Worm (Caenorhabditis elegans) whole organism, L4 larva: ENCODE data around the gene suex-2.
A peak's percentile ranks its signal among the peaks of the same experiment; 100 is the strongest.

Experiments used
- F10B5.3 ChIP-seq: sonication (generic microtip); optimal IDR thresholded peaks from 2 replicates; lab custom pipeline; 2016; ENCODE audit warnings: mild to moderate bottlenecking, missing genetic modification characterization, missing compliant biosample characterization
- F26F4.8 ChIP-seq: fragments of 200-800 bp; sonication (Bioruptor generic); conservative IDR thresholded peaks from 2 replicates; pipeline ENCODE4 v1.3.6; 2022; ENCODE audit warnings: missing genetic modification characterization, missing compliant biosample characterization
- R02D3.7 ChIP-seq: fragments of 150-350 bp; sonication (generic microtip); optimal IDR thresholded peaks from 3 replicates; lab custom pipeline; 2014; ENCODE audit warnings: missing biosample characterization, missing genetic modification characterization
- T20F7.1 ChIP-seq: fragments of 200-800 bp; sonication (Bioruptor generic); optimal IDR thresholded peaks from 2 replicates; lab custom pipeline; 2018; ENCODE audit warnings: mild to moderate bottlenecking, missing genetic modification characterization, missing compliant biosample characterization
- ZK337.2 ChIP-seq: fragments of 200-800 bp; sonication (Bioruptor generic); IDR thresholded peaks from 2 replicates; pipeline ENCODE4 v1.3.6; 2022; ENCODE audit warnings: missing genetic modification reagents, missing genetic modification characterization, missing compliant biosample characterization
- ZK546.5 ChIP-seq, 2 experiments: sonication (generic microtip); optimal IDR thresholded peaks; 2 replicates each; lab custom pipeline; 2017; ENCODE audit warnings: missing biosample characterization in 2 of 2, missing genetic modification characterization in 2 of 2
- aly-2 ChIP-seq: sonication (generic microtip); optimal IDR thresholded peaks from 2 replicates; lab custom pipeline; 2018; ENCODE audit warnings: missing biosample characterization, missing genetic modification characterization
- ama-1 ChIP-seq: fragments of 150-350 bp; optimal IDR thresholded peaks from 2 replicates; lab custom pipeline; 2014; ENCODE audit warnings: inconsistent platforms, mixed read lengths
- arid-1 ChIP-seq: fragments of 200-800 bp; sonication (Bioruptor generic); conservative IDR thresholded peaks from 2 replicates; pipeline ENCODE4 v1.3.6; 2022; ENCODE audit warnings: missing genetic modification reagents, missing genetic modification characterization, missing compliant biosample characterization
- ceh-44 ChIP-seq: fragments of 200-800 bp; sonication (Bioruptor generic); IDR thresholded peaks from 2 replicates; pipeline ENCODE4 v1.3.6; 2022; ENCODE audit warnings: missing genetic modification reagents, missing genetic modification characterization, missing compliant biosample characterization
- daf-12 ChIP-seq: fragments of 150-350 bp; optimal IDR thresholded peaks from 2 replicates; lab custom pipeline; 2014; ENCODE audit warnings: missing biosample characterization, missing genetic modification reagents, missing genetic modification characterization
- daf-8 ChIP-seq: fragments of 200-800 bp; sonication (Bioruptor generic); IDR thresholded peaks from 2 replicates; pipeline ENCODE4 v1.3.6; 2022; ENCODE audit warnings: missing genetic modification characterization, missing compliant biosample characterization
- dpl-1 ChIP-seq: fragments of 150-350 bp; optimal IDR thresholded peaks from 2 replicates; lab custom pipeline; 2014; ENCODE audit warnings: missing biosample characterization, missing genetic modification reagents, missing genetic modification characterization
- dve-1 ChIP-seq: sonication (generic microtip); optimal IDR thresholded peaks from 2 replicates; lab custom pipeline; 2017; ENCODE audit warnings: antibody characterized with exemption, mild to moderate bottlenecking, missing genetic modification characterization, missing compliant biosample characterization; ENCODE audit not compliant: insufficient read depth
- egl-27 ChIP-seq: sonication (generic microtip); optimal IDR thresholded peaks from 3 replicates; lab custom pipeline; 2017; ENCODE audit warnings: missing biosample characterization, missing genetic modification reagents, missing genetic modification characterization
- egl-43 ChIP-seq: fragments of 200-800 bp; sonication (Bioruptor generic); IDR thresholded peaks from 2 replicates; pipeline ENCODE4 v1.3.6; 2022; ENCODE audit warnings: missing genetic modification reagents, missing genetic modification characterization, missing compliant biosample characterization
- gei-8 ChIP-seq: fragments of 200-800 bp; sonication (Bioruptor generic); optimal IDR thresholded peaks from 2 replicates; lab custom pipeline; 2018; ENCODE audit warnings: mild to moderate bottlenecking, missing genetic modification characterization, missing compliant biosample characterization
- hif-1 ChIP-seq, 2 experiments: sonication (generic microtip); optimal IDR thresholded peaks; 2 replicates each; lab custom pipeline; 2016 to 2017; ENCODE audit warnings: missing compliant biosample characterization in 2 of 2, missing genetic modification characterization in 2 of 2, missing genetic modification reagents in 2 of 2, missing genotype in 2 of 2, mild to moderate bottlenecking in 1 of 2
- hlh-11 ChIP-seq: fragments of 200-800 bp; sonication (Bioruptor generic); optimal IDR thresholded peaks from 2 replicates; lab custom pipeline; 2018; ENCODE audit warnings: mild to moderate bottlenecking, missing genetic modification characterization, missing compliant biosample characterization
- hmg-1.1 ChIP-seq: fragments of 200-800 bp; sonication (Bioruptor generic); IDR thresholded peaks from 2 replicates; pipeline ENCODE4 v1.3.6; 2022; ENCODE audit warnings: missing genetic modification reagents, missing genetic modification characterization, missing compliant biosample characterization
- lin-15B ChIP-seq: fragments of 150-350 bp; sonication (generic microtip); optimal IDR thresholded peaks from 3 replicates; lab custom pipeline; 2014; ENCODE audit warnings: missing biosample characterization, missing genetic modification characterization
- lin-29 ChIP-seq: fragments of 200-800 bp; sonication (Bioruptor generic); IDR thresholded peaks from 2 replicates; pipeline ENCODE4 v1.3.6; 2022; ENCODE audit warnings: missing genetic modification reagents, missing genetic modification characterization, missing compliant biosample characterization
- lin-39 ChIP-seq: fragments of 150-350 bp; optimal IDR thresholded peaks from 2 replicates; lab custom pipeline; 2014; ENCODE audit warnings: missing biosample characterization, missing genetic modification reagents, missing genetic modification characterization
- madf-5 ChIP-seq, 2 experiments: fragments of 200-800 bp; sonication (Bioruptor generic); IDR thresholded peaks; 2 replicates each; pipeline ENCODE4 v1.3.6; 2022; ENCODE audit warnings: missing compliant biosample characterization in 2 of 2, missing genetic modification characterization in 2 of 2
- mdt-29 ChIP-seq: fragments of 200-800 bp; sonication (Bioruptor generic); IDR thresholded peaks from 2 replicates; pipeline ENCODE4 v1.3.6; 2022; ENCODE audit warnings: missing genetic modification reagents, missing genetic modification characterization, missing compliant biosample characterization
- nhr-42 ChIP-seq: fragments of 200-800 bp; sonication (Bioruptor generic); IDR thresholded peaks from 2 replicates; pipeline ENCODE4 v1.3.6; 2022; ENCODE audit warnings: missing genetic modification characterization, missing compliant biosample characterization
- nhr-6 ChIP-seq: fragments of 150-350 bp; optimal IDR thresholded peaks from 2 replicates; lab custom pipeline; 2014; ENCODE audit warnings: missing biosample characterization, missing genetic modification characterization
- nhr-76 ChIP-seq: fragments of 150-350 bp; optimal IDR thresholded peaks from 2 replicates; lab custom pipeline; 2014; ENCODE audit warnings: missing biosample characterization, missing genetic modification characterization
- rbr-2 ChIP-seq: sonication (generic microtip); optimal IDR thresholded peaks from 2 replicates; lab custom pipeline; 2016; ENCODE audit warnings: missing genotype, missing genetic modification characterization, missing compliant biosample characterization
- sdz-12 ChIP-seq: fragments of 200-800 bp; sonication (Bioruptor generic); optimal IDR thresholded peaks from 2 replicates; lab custom pipeline; 2018; ENCODE audit warnings: mild to moderate bottlenecking, missing genetic modification characterization, missing compliant biosample characterization
- set-16 ChIP-seq: fragments of 200-800 bp; sonication (Bioruptor generic); IDR thresholded peaks from 2 replicates; pipeline ENCODE4 v1.3.6; 2022; ENCODE audit warnings: missing genetic modification reagents, missing genetic modification characterization, missing compliant biosample characterization
- snpc-1.2 ChIP-seq: fragments of 200-800 bp; sonication (Bioruptor generic); IDR thresholded peaks from 2 replicates; pipeline ENCODE4 v1.3.6; 2022; ENCODE audit warnings: missing genetic modification reagents, missing genetic modification characterization, missing compliant biosample characterization
- tag-97 ChIP-seq: fragments of 200-800 bp; sonication (Bioruptor generic); IDR thresholded peaks from 2 replicates; pipeline ENCODE4 v1.3.6; 2022; ENCODE audit warnings: missing genetic modification characterization, missing compliant biosample characterization
- unc-62 ChIP-seq, 3 experiments: fragments of 150-350 bp in 1 of 3; sonication (generic microtip); optimal IDR thresholded peaks in 2 of 3; peaks in 1 of 3; 1 replicate in 1 of 3; 2 replicates in 2 of 3; lab custom pipeline; 2014 to 2017; ENCODE audit warnings: missing biosample characterization in 3 of 3, missing genetic modification characterization in 3 of 3, missing genetic modification reagents in 3 of 3, missing genotype in 1 of 3
- vab-7 ChIP-seq: fragments of 200-800 bp; sonication (Bioruptor generic); IDR thresholded peaks from 2 replicates; pipeline ENCODE4 v1.3.6; 2022; ENCODE audit warnings: missing genetic modification reagents, missing genetic modification characterization, missing compliant biosample characterization
- zag-1 ChIP-seq: fragments of 150-350 bp; optimal IDR thresholded peaks from 2 replicates; lab custom pipeline; 2014; ENCODE audit warnings: missing biosample characterization, missing genetic modification characterization
- zip-11 ChIP-seq: fragments of 200-800 bp; sonication (Bioruptor generic); IDR thresholded peaks from 2 replicates; pipeline ENCODE4 v1.3.6; 2022; ENCODE audit warnings: missing genetic modification characterization, missing compliant biosample characterization
- ztf-11 ChIP-seq: fragments of 150-350 bp; optimal IDR thresholded peaks from 2 replicates; lab custom pipeline; 2014; ENCODE audit warnings: missing biosample characterization, missing genetic modification characterization

The suex-2 gene

DNA sequence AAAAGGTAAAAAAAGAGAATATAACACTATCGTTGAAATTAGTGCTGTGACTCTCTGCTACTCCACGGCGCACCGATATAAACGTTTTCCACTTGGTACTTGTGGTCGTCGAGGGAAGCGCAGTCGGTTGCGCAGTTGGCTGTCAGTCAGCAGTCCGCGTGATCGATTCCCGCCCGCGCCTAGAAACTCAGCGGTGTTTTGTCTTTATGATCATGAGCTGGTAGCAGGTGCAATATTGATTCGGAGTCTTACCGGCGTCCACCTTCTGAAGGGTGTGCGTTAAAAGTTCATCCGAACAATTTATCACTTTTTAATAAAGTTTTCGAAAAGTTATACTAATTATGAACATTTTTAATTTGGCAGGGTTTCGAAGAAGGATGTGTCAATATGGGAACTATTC is 41.0 kb upstream of the suex-2 start (continued):
- TF ChIP-seq rbr-2 (tag; lab: Kevin White, UChicago) (peak; percentile 82), vab-7 (peak; percentile 91; the same call in 1 of the 2 replicates), dve-1 (tag; lab: Kevin White, UChicago) (peak; percentile 90), zip-11 (GFP tag; lab: Robert Waterston, UW) (0 out of 2 replicates have a peak, but pooled peaks have one; percentile 50), zag-1 (tag; lab: Kevin White, UChicago) (peak; percentile 16), gei-8 (GFP tag; lab: Kevin White, UChicago) (peak; percentile 88), tag-97 (GFP tag; lab: Robert Waterston, UW) (no peak), hlh-11 (tag; lab: Kevin White, UChicago) (peak; percentile 85), nhr-42 (GFP tag; lab: Robert Waterston, UW) (peak; percentile 77; the same call in 1 of the 2 replicates), dpl-1 (peak; percentile 40), mdt-29 (GFP tag; lab: Robert Waterston, UW) (0 out of 2 replicates have a peak, but pooled peaks have one; percentile 41), ama-1 (peak; percentile 41), F26F4.8 (GFP tag; lab: Robert Waterston, UW) (peak; percentile 96), aly-2 (no peak), lin-29 (peak; percentile 73; the same call in 1 of the 2 replicates), hif-1 (tag; optimal IDR thresholded peaks at IDR 0.05; lab: Kevin White, UChicago) (peak; percentile 45 to 61), ZK337.2 (GFP tag; lab: Robert Waterston, UW) (peak; percentile 80), R02D3.7 (peak; percentile 41), egl-43 (GFP tag; lab: Robert Waterston, UW) (peak; percentile 97), daf-8 (GFP tag; lab: Robert Waterston, UW) (peak; percentile 89; the same call in 1 of the 2 replicates), hmg-1.1 (peak; percentile 84), ceh-44 (GFP tag; lab: Robert Waterston, UW) (peak; percentile 94), ZK546.5 (tag; optimal IDR thresholded peaks at IDR 0.05; lab: Kevin White, UChicago) (no peak), ztf-11 (tag; lab: Kevin White, UChicago) (no peak), sdz-12 (GFP tag; lab: Kevin White, UChicago) (peak; percentile 88), unc-62 (GFP tag; optimal IDR thresholded peaks at IDR 0.05 in 1 of 2; lab: Kevin White, UChicago) (peak in 1 of 2 experiments; percentile 98), unc-62 (tag; optimal IDR thresholded peaks at IDR 0.05; lab: Kevin White, UChicago) (no peak), set-16 (GFP tag; lab: Robert Waterston, UW) (peak; percentile 80; the same call in 1 of the 2 replicates), nhr-6 (tag; lab: Kevin White, UChicago) (peak; percentile 88), egl-27 (peak; percentile 51), snpc-1.2 (GFP tag; lab: Robert Waterston, UW) (peak; percentile 88), madf-5 (GFP tag; IDR thresholded peaks at IDR 0.05; lab: Robert Waterston, UW) (peak; percentile 76 to 82), T20F7.1 (peak; percentile 93), nhr-76 (no peak), F10B5.3 (tag; lab: Kevin White, UChicago) (peak; percentile 56), arid-1 (GFP tag; lab: Robert Waterston, UW) (peak; percentile 92), lin-15B (tag; lab: Kevin White, UChicago) (no peak), daf-12 (tag; lab: Kevin White, UChicago) (no peak)

DNA sequence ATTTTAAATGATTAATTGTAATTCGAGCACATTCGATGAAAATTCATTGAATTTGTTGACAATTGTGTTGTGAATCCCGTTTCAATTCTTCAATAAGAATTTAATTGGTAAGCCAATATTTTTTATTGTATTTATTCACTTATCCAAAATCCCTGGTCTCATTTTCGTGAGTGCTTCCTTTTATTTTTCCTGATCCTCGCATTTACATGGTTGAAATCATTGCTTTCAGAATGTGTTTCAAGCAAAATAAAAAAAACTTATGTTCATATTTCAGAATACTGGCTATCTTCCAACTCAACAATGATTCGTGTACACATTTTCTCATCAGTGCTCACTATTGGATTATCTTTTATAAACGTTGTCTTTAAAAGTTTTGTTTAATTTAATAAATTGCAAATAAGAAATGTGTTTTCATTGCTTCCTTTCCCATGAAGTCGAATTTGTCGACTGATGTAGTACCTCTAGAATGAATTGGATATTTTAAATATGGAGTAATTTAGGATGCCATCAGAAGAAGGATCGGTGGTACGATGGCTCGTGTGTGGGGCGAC is 38.1 kb upstream of the suex-2 start, which contains the start of the genes D1046.18 and slc-25A26:
Gene D1046.18, plus strand, starts transcription at position 301 of the 551 bp plus-strand sequence.
Gene slc-25A26, plus strand, starts transcription at position 501 of the 551 bp plus-strand sequence.
- TF ChIP-seq lin-39 (tag; lab: Kevin White, UChicago): no peak
- TF ChIP-seq unc-62 (GFP tag; optimal IDR thresholded peaks at IDR 0.05 in 1 of 2; lab: Kevin White, UChicago): peak in 1 of 2 experiments; percentile 38
- TF ChIP-seq unc-62 (tag; optimal IDR thresholded peaks at IDR 0.05; lab: Kevin White, UChicago): no peak
- TF ChIP-seq, all 104 proteins: peak for 1
